Worm (Caenorhabditis elegans) whole organism, L2 larva: ENCODE measurements around the gene grl-9.

ENCODE experiments used
- Y55F3AM.14 ChIP-seq: fragments of 200-800 bp; sonication (Bioruptor generic); optimal IDR thresholded peaks from 2 replicates; lab custom pipeline; 2018; ENCODE audit warnings: mild to moderate bottlenecking, missing genetic modification characterization, missing compliant biosample characterization
- ama-1 ChIP-seq: fragments of 150-350 bp; optimal IDR thresholded peaks from 2 replicates; lab custom pipeline; 2018; ENCODE audit warnings: inconsistent platforms
- elt-1 ChIP-seq: fragments of 150-350 bp; optimal IDR thresholded peaks from 2 replicates; lab custom pipeline; 2014; ENCODE audit warnings: missing biosample characterization, missing genetic modification characterization
- lin-13 ChIP-seq: fragments of 150-350 bp; optimal IDR thresholded peaks from 2 replicates; lab custom pipeline; 2014; ENCODE audit warnings: missing biosample characterization, missing genetic modification reagents, missing genetic modification characterization
- nhr-23 ChIP-seq: fragments of 150-350 bp; optimal IDR thresholded peaks from 2 replicates; lab custom pipeline; 2014; ENCODE audit warnings: missing biosample characterization, missing genetic modification reagents, missing genetic modification characterization

DNA sequence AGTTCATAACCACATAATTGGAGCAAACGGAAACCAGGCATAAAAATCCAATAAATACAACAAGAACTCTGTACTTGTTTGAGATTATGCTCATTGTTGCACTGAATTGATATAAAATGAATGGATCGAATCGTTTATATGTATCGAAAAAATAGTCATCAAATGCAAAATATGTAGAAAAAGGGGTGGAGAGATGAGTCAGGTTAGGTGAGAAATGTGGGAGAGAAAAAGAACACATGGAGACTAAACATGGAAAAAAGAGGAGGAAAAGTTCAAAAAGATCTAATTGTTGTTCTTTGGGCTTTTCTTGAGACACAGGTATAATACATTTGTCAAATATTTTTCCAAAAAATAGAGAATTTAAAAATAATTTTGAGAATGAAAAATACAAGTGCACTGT lies 43.1 kb downstream of the grl-9 start, which contains the start of gene K11G9.5:
- TF ChIP-seq nhr-23 (tag; lab: Kevin White, UChicago) (no peak), elt-1 (tag; lab: Kevin White, UChicago) (no peak), lin-13 (GFP tag; lab: Kevin White, UChicago) (no peak), Y55F3AM.14 (GFP tag; lab: Kevin White, UChicago) (no peak), ama-1 (lab: Kevin White, UChicago) (no peak)
